Worm (Caenorhabditis elegans) whole organism, L1 larva: ENCODE measurements around the gene M02D8.7.

ENCODE experiments used
- C04F5.9 ChIP-seq: sonication (generic microtip); optimal IDR thresholded peaks from 2 replicates; lab custom pipeline; 2016; ENCODE audit warnings: missing genetic modification characterization, missing compliant biosample characterization
- C16A3.4 ChIP-seq: fragments of 150-350 bp; optimal IDR thresholded peaks from 2 replicates; lab custom pipeline; 2014; ENCODE audit warnings: missing biosample characterization, missing genetic modification characterization
- C34B4.2 ChIP-seq: sonication (generic microtip); optimal IDR thresholded peaks from 2 replicates; lab custom pipeline; 2017; ENCODE audit warnings: mild to moderate bottlenecking, missing genetic modification characterization, missing compliant biosample characterization
- aha-1 ChIP-seq: fragments of 150-350 bp; optimal IDR thresholded peaks from 2 replicates; lab custom pipeline; 2014; ENCODE audit warnings: missing biosample characterization, missing genetic modification characterization
- alr-1 ChIP-seq: fragments of 200-800 bp; sonication (Bioruptor generic); optimal IDR thresholded peaks from 2 replicates; lab custom pipeline; 2018; ENCODE audit warnings: borderline replicate concordance, mild to moderate bottlenecking, missing genetic modification characterization, missing compliant biosample characterization
- aly-2 ChIP-seq: fragments of 150-350 bp; optimal IDR thresholded peaks from 2 replicates; lab custom pipeline; 2014; ENCODE audit warnings: missing biosample characterization, missing genetic modification characterization
- blmp-1 ChIP-seq: fragments of 150-350 bp; optimal IDR thresholded peaks from 2 replicates; lab custom pipeline; 2014; ENCODE audit warnings: missing biosample characterization, missing genetic modification characterization
- ceh-63 ChIP-seq: fragments of 200-800 bp; sonication (Bioruptor generic); optimal IDR thresholded peaks from 2 replicates; lab custom pipeline; 2018; ENCODE audit warnings: mild to moderate bottlenecking, missing genetic modification characterization, missing compliant biosample characterization
- ceh-8 ChIP-seq: fragments of 200-800 bp; sonication (Bioruptor generic); optimal IDR thresholded peaks from 2 replicates; lab custom pipeline; 2018; ENCODE audit warnings: mild to moderate bottlenecking, missing genetic modification characterization, moderate library complexity, missing compliant biosample characterization
- ceh-82 ChIP-seq, 3 experiments: fragments of 150-350 bp in 1 of 3; sonication (generic microtip) in 2 of 3; optimal IDR thresholded peaks; 2 replicates each; lab custom pipeline; 2014 to 2017; ENCODE audit warnings: missing biosample characterization in 3 of 3, missing genetic modification characterization in 3 of 3
- ceh-88 ChIP-seq: fragments of 200-800 bp; sonication (Bioruptor generic); IDR thresholded peaks from 2 replicates; pipeline ENCODE4 v1.3.6; 2022; ENCODE audit warnings: missing genetic modification characterization, missing compliant biosample characterization
- ces-1 ChIP-seq: fragments of 150-350 bp; optimal IDR thresholded peaks from 2 replicates; lab custom pipeline; 2014; ENCODE audit warnings: missing biosample characterization, missing genetic modification reagents, missing genetic modification characterization
- dpl-1 ChIP-seq, 3 experiments: fragments of 150-350 bp in 2 of 3; sonication (generic microtip) in 1 of 3; optimal IDR thresholded peaks; 2 replicates each; lab custom pipeline; 2014 to 2017; ENCODE audit warnings: missing biosample characterization in 3 of 3, missing genetic modification characterization in 3 of 3, missing genetic modification reagents in 3 of 3
- efl-1 ChIP-seq, 4 experiments: fragments of 150-350 bp; optimal IDR thresholded peaks in 3 of 4; peaks in 1 of 4; 1 replicate in 1 of 4; 2 replicates in 3 of 4; lab custom pipeline; 2014; ENCODE audit warnings: missing biosample characterization in 2 of 4, missing genetic modification characterization in 2 of 4, missing genetic modification reagents in 2 of 4
- efl-3 ChIP-seq: fragments of 200-800 bp; sonication (Bioruptor generic); optimal IDR thresholded peaks from 2 replicates; lab custom pipeline; 2018; ENCODE audit warnings: mild to moderate bottlenecking, missing genetic modification characterization, missing compliant biosample characterization
- elt-3 ChIP-seq, 6 experiments: fragments of 150-350 bp in 1 of 6; sonication (generic microtip); optimal IDR thresholded peaks; 2 replicates each; lab custom pipeline; 2017 to 2018; ENCODE audit warnings: missing biosample characterization in 6 of 6, missing genetic modification characterization in 6 of 6, inconsistent platforms in 1 of 6
- fkh-4 ChIP-seq: sonication (generic microtip); optimal IDR thresholded peaks from 2 replicates; lab custom pipeline; 2016; ENCODE audit warnings: missing compliant biosample characterization, missing genetic modification characterization, borderline replicate concordance
- fos-1 ChIP-seq: fragments of 150-350 bp; optimal IDR thresholded peaks from 2 replicates; lab custom pipeline; 2014; ENCODE audit warnings: missing biosample characterization, missing genetic modification characterization
- grh-1 ChIP-seq: fragments of 200-800 bp; sonication (Bioruptor generic); IDR thresholded peaks from 2 replicates; pipeline ENCODE4 v1.3.6; 2022; ENCODE audit warnings: missing genetic modification reagents, missing genetic modification characterization, missing compliant biosample characterization
- hlh-4 ChIP-seq: sonication (generic microtip); optimal IDR thresholded peaks from 2 replicates; lab custom pipeline; 2016; ENCODE audit warnings: mild to moderate bottlenecking, missing genetic modification characterization, missing compliant biosample characterization
- hpl-2 ChIP-seq: fragments of 150-350 bp; optimal IDR thresholded peaks from 2 replicates; lab custom pipeline; 2014; ENCODE audit warnings: missing biosample characterization, missing genetic modification reagents, missing genetic modification characterization
- isw-1 ChIP-seq: fragments of 200-800 bp; sonication (Bioruptor generic); IDR thresholded peaks from 2 replicates; pipeline ENCODE4 v1.3.6; 2022; ENCODE audit warnings: missing genetic modification characterization, missing compliant biosample characterization
- lin-14 ChIP-seq: fragments of 200-800 bp; sonication (Bioruptor generic); optimal IDR thresholded peaks from 2 replicates; lab custom pipeline; 2018; ENCODE audit warnings: mild to moderate bottlenecking, missing genetic modification characterization, moderate library complexity, missing compliant biosample characterization
- lin-15B ChIP-seq: fragments of 150-350 bp; sonication (generic microtip); optimal IDR thresholded peaks from 3 replicates; lab custom pipeline; 2014; ENCODE audit warnings: missing biosample characterization, missing genetic modification characterization
- lin-35 ChIP-seq, 2 experiments: fragments of 150-350 bp; optimal IDR thresholded peaks; 2 replicates each; lab custom pipeline; 2014; ENCODE audit warnings: missing biosample characterization in 2 of 2, missing genetic modification characterization in 2 of 2, missing genetic modification reagents in 2 of 2
- lsy-2 ChIP-seq, 2 experiments: fragments of 150-350 bp; optimal IDR thresholded peaks; 2 replicates each; lab custom pipeline; 2014; ENCODE audit warnings: missing biosample characterization in 2 of 2, missing genetic modification characterization in 2 of 2
- mdl-1 ChIP-seq, 2 experiments: fragments of 150-350 bp; optimal IDR thresholded peaks; 2 replicates each; lab custom pipeline; 2014 to 2017; ENCODE audit warnings: missing biosample characterization in 2 of 2, missing genetic modification characterization in 2 of 2, inconsistent platforms in 1 of 2
- mep-1 ChIP-seq: fragments of 150-350 bp; optimal IDR thresholded peaks from 2 replicates; lab custom pipeline; 2014; ENCODE audit warnings: missing biosample characterization, missing genetic modification characterization
- nhr-12 ChIP-seq: sonication (generic microtip); optimal IDR thresholded peaks from 2 replicates; lab custom pipeline; 2017; ENCODE audit warnings: missing biosample characterization, missing genetic modification characterization
- nhr-19 ChIP-seq: fragments of 200-800 bp; sonication (Bioruptor generic); conservative IDR thresholded peaks from 2 replicates; pipeline ENCODE4 v1.3.6; 2022; ENCODE audit warnings: missing genetic modification characterization, missing compliant biosample characterization
- nhr-20 ChIP-seq: sonication (generic microtip); optimal IDR thresholded peaks from 2 replicates; lab custom pipeline; 2016; ENCODE audit warnings: mild to moderate bottlenecking, missing genetic modification characterization, missing compliant biosample characterization
- nhr-47 ChIP-seq: sonication (generic microtip); optimal IDR thresholded peaks from 2 replicates; lab custom pipeline; 2016; ENCODE audit warnings: mild to moderate bottlenecking, missing genetic modification characterization, moderate library complexity, missing compliant biosample characterization
- nhr-71 ChIP-seq: sonication (generic microtip); optimal IDR thresholded peaks from 2 replicates; lab custom pipeline; 2016; ENCODE audit warnings: mild to moderate bottlenecking, missing genetic modification characterization, moderate library complexity, missing compliant biosample characterization
- nhr-76 ChIP-seq: sonication (generic microtip); optimal IDR thresholded peaks from 2 replicates; lab custom pipeline; 2017; ENCODE audit warnings: missing biosample characterization, missing genetic modification characterization
- nhr-84 ChIP-seq: sonication (generic microtip); optimal IDR thresholded peaks from 2 replicates; lab custom pipeline; 2017; ENCODE audit warnings: missing biosample characterization, missing genetic modification characterization
- nhr-85 ChIP-seq: sonication (generic microtip); peaks from one replicate; lab custom pipeline; 2016; ENCODE audit warnings: missing genetic modification characterization, inconsistent platforms, missing compliant biosample characterization
- nhr-90 ChIP-seq: sonication (generic microtip); optimal IDR thresholded peaks from 2 replicates; lab custom pipeline; 2016; ENCODE audit warnings: mild to moderate bottlenecking, missing genetic modification characterization, missing compliant biosample characterization; ENCODE audit not compliant: poor library complexity
- pqm-1 ChIP-seq: sonication (generic microtip); optimal IDR thresholded peaks from 3 replicates; lab custom pipeline; 2017; ENCODE audit warnings: missing biosample characterization, missing genetic modification characterization
- rnt-1 ChIP-seq: sonication (generic microtip); optimal IDR thresholded peaks from 2 replicates; lab custom pipeline; 2016; ENCODE audit warnings: mild to moderate bottlenecking, missing genetic modification characterization, moderate library complexity, missing compliant biosample characterization
- skn-1 ChIP-seq: fragments of 150-350 bp; optimal IDR thresholded peaks from 2 replicates; lab custom pipeline; 2014; ENCODE audit warnings: missing biosample characterization, missing genetic modification characterization
- snu-23 ChIP-seq: sonication (generic microtip); optimal IDR thresholded peaks from 2 replicates; lab custom pipeline; 2016; ENCODE audit warnings: missing genetic modification characterization, missing compliant biosample characterization
- unc-30 ChIP-seq: sonication (generic microtip); optimal IDR thresholded peaks from 2 replicates; lab custom pipeline; 2017; ENCODE audit warnings: missing biosample characterization, missing genetic modification characterization
- unc-62 ChIP-seq: fragments of 150-350 bp; optimal IDR thresholded peaks from 2 replicates; lab custom pipeline; 2014; ENCODE audit warnings: missing biosample characterization, missing genetic modification reagents, missing genetic modification characterization
- xbp-1 ChIP-seq: sonication (generic microtip); optimal IDR thresholded peaks from 2 replicates; lab custom pipeline; 2016; ENCODE audit warnings: missing genetic modification characterization, missing compliant biosample characterization
- zag-1 ChIP-seq: fragments of 150-350 bp; optimal IDR thresholded peaks from 2 replicates; lab custom pipeline; 2014; ENCODE audit warnings: missing biosample characterization, missing genetic modification characterization

The M02D8.7 gene

ce11 chrX:8742896-8743295, at the start of gene M02D8.7:
Gene M02D8.7, minus strand, starts transcription at chrX:8742996.
- TF ChIP-seq hlh-4 (tag; lab: Kevin White, UChicago), result no peak
- no peak for TF ChIP-seq ces-1 (GFP tag; lab: Kevin White, UChicago)
- no peak for TF ChIP-seq alr-1 (tag; lab: Kevin White, UChicago)
- no peak for TF ChIP-seq rnt-1
- TF ChIP-seq nhr-76 (tag; lab: Kevin White, UChicago), result no peak
- no peak for TF ChIP-seq nhr-90 (tag; lab: Kevin White, UChicago)
- TF ChIP-seq blmp-1, result no peak
- no peak for TF ChIP-seq ceh-82 (tag; optimal IDR thresholded peaks at IDR 0.05; lab: Kevin White, UChicago)

- TF ChIP-seq lsy-2 (tag; optimal IDR thresholded peaks at IDR 0.05; lab: Kevin White, UChicago), result peak; percentile 13 to 55
- TF ChIP-seq nhr-20, result peak; percentile 31
- TF ChIP-seq mdl-1 (tag; optimal IDR thresholded peaks at IDR 0.05; lab: Kevin White, UChicago), result peak in 1 of 2 experiments; percentile 37
- no peak for TF ChIP-seq ceh-63 (GFP tag; lab: Kevin White, UChicago)
- TF ChIP-seq nhr-19 (GFP tag; lab: Robert Waterston, UW), result no peak
- TF ChIP-seq ceh-82 (tag; optimal IDR thresholded peaks at IDR 0.05; lab: Kevin White, UChicago), result peak in 1 of 3 experiments; percentile 30
- TF ChIP-seq unc-30 (tag; lab: Kevin White, UChicago), result no peak
- no peak for TF ChIP-seq fkh-4 (tag; lab: Kevin White, UChicago)
- TF ChIP-seq fos-1 (tag; lab: Kevin White, UChicago), result no peak
- TF ChIP-seq aha-1 (tag; lab: Kevin White, UChicago), result no peak
- peak; percentile 37 for TF ChIP-seq nhr-85 (tag; lab: Kevin White, UChicago)
- peak in 1 of 6 experiments; percentile 30 for TF ChIP-seq elt-3 (tag; optimal IDR thresholded peaks at IDR 0.05; lab: Kevin White, UChicago)
- peak; percentile 52 for TF ChIP-seq snu-23 (GFP tag; lab: Kevin White, UChicago)
- peak in 1 of 3 experiments; percentile 48 for TF ChIP-seq dpl-1 (GFP tag; optimal IDR thresholded peaks at IDR 0.05; lab: Kevin White, UChicago)
- TF ChIP-seq nhr-12, result no peak
- TF ChIP-seq lin-14 (GFP tag; lab: Kevin White, UChicago), result peak; percentile 64
- peak; percentile 18 to 35 for TF ChIP-seq efl-1 (optimal IDR thresholded peaks at IDR 0.05; lab: Kevin White, UChicago)
- TF ChIP-seq efl-1 (GFP tag; optimal IDR thresholded peaks at IDR 0.05 in 1 of 2; lab: Kevin White, UChicago), result peak in 1 of 2 experiments; percentile 83
- no peak for TF ChIP-seq isw-1 (GFP tag; lab: Robert Waterston, UW)
- peak; percentile 34 for TF ChIP-seq nhr-71
- TF ChIP-seq skn-1 (tag; lab: Kevin White, UChicago), result peak; percentile 28
- TF ChIP-seq lin-35 (GFP tag; optimal IDR thresholded peaks at IDR 0.05; lab: Kevin White, UChicago), result peak in 1 of 2 experiments; percentile 74
- peak; percentile 49 for TF ChIP-seq C16A3.4
- no peak for TF ChIP-seq ceh-88
- TF ChIP-seq blmp-1, result peak; percentile 73
- no peak for TF ChIP-seq nhr-84 (tag; lab: Kevin White, UChicago)
- peak; percentile 18 for TF ChIP-seq xbp-1
- peak; percentile 25 for TF ChIP-seq lin-15B (tag; lab: Kevin White, UChicago)
- TF ChIP-seq rnt-1, result peak; percentile 44
- TF ChIP-seq nhr-47, result peak; percentile 29
Measured at ce11 chrX:8791821-8792220, 49.0 kb upstream of the M02D8.7 start, which contains the start of gene chup-1. Gene chup-1, plus strand, starts transcription at chrX:8792160.

ce11 chrX:8790093-8790492, 47.3 kb upstream of the M02D8.7 start:
- TF ChIP-seq C34B4.2, result no peak
- no peak for TF ChIP-seq aly-2

- no peak for TF ChIP-seq skn-1 (tag; lab: Kevin White, UChicago)
- TF ChIP-seq elt-3 (tag; optimal IDR thresholded peaks at IDR 0.05; lab: Kevin White, UChicago), result no peak
- no peak for TF ChIP-seq zag-1 (tag; lab: Kevin White, UChicago)
- TF ChIP-seq C34B4.2, result no peak
- no peak for TF ChIP-seq grh-1 (GFP tag; lab: Robert Waterston, UW)
- no peak for TF ChIP-seq blmp-1
- no peak for TF ChIP-seq mep-1
- TF ChIP-seq isw-1 (GFP tag; lab: Robert Waterston, UW), result no peak
- no peak for TF ChIP-seq pqm-1 (tag; lab: Kevin White, UChicago)
- no peak for TF ChIP-seq unc-62
- TF ChIP-seq nhr-12, result no peak
- TF ChIP-seq dpl-1 (GFP tag; optimal IDR thresholded peaks at IDR 0.05; lab: Kevin White, UChicago), result no peak
- no peak for TF ChIP-seq efl-1 (optimal IDR thresholded peaks at IDR 0.05; lab: Kevin White, UChicago)
- no peak for TF ChIP-seq efl-1 (GFP tag; optimal IDR thresholded peaks at IDR 0.05 in 1 of 2; lab: Kevin White, UChicago)
- no peak for TF ChIP-seq ceh-8
- TF ChIP-seq nhr-76 (tag; lab: Kevin White, UChicago), result no peak
- TF ChIP-seq mdl-1 (tag; optimal IDR thresholded peaks at IDR 0.05; lab: Kevin White, UChicago), result no peak
- no peak for TF ChIP-seq hpl-2
- no peak for TF ChIP-seq nhr-84 (tag; lab: Kevin White, UChicago)
- no peak for TF ChIP-seq C04F5.9 (tag; lab: Kevin White, UChicago)
- TF ChIP-seq efl-3 (GFP tag; lab: Kevin White, UChicago), result no peak
Measured at ce11 chrX:8789014-8789506, 46.3 kb upstream of the M02D8.7 start, which contains the start of gene unc-27. Gene unc-27, plus strand, starts transcription at chrX:8789456.
